Fruit fly (Drosophila melanogaster): ENCODE data around the gene CG12219.
A peak's percentile ranks its signal among the peaks of the same experiment; 100 is the strongest.

Gene CG12219

DNA sequence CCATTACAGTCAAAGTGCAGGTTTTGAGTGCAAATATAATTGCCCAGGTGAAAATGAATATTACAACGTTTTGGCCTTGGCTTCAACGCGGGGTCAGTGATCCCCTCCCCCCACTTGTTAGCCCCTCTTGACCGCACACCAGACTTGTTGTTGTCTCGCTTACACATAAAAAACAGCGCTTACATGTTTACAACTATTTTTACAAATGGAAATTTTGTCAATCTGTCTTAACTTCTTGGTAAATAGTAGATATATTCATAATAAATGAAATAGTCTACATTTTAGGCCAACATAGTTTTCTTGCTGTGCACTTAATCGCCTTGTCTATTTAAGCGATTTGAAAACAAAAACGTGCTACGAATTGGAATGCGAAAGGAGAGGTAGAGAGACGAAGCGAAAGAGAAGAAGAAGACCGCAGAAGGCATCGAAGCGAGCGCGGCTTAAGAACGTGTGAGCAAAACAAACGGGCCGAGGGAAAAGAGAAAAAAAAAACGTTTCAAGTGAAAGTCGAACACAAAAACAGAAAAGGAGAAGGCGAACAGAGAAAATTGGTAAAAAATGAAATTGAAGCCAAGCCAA, 39.0 kb upstream of the CG12219 start (continued):
- TF ChIP-seq Dbx (GFP tag; IDR thresholded peaks at IDR 0.05), result peak; percentile 55; the same call in 1 of the 3 replicates
- no peak for TF ChIP-seq CG7745 (tag; optimal IDR thresholded peaks at IDR 0.05)
- TF ChIP-seq cas (GFP tag; IDR thresholded peaks at IDR 0.05), result no peak
- peak; percentile 68 for TF ChIP-seq CG1603 (tag; optimal IDR thresholded peaks at IDR 0.05)
- peak; percentile 24 for TF ChIP-seq shn (GFP tag; optimal IDR thresholded peaks at IDR 0.05)
- peak; percentile 62; the same call in 1 of the 2 replicates for TF ChIP-seq ara (GFP tag; IDR thresholded peaks at IDR 0.05)
- TF ChIP-seq Jarid2 (GFP tag; optimal IDR thresholded peaks at IDR 0.05), result peak; percentile 8
- TF ChIP-seq eve (GFP tag; optimal IDR thresholded peaks at IDR 0.05), result no peak
- TF ChIP-seq CrebB (tag; optimal IDR thresholded peaks at IDR 0.05), result peak; percentile 42
- TF ChIP-seq zen2 (GFP tag; IDR thresholded peaks at IDR 0.05; ENCODE audit: partially characterized antibody), result no peak
- TF ChIP-seq HmgD (GFP tag; optimal IDR thresholded peaks at IDR 0.05), result no peak
- peak; percentile 54 for TF ChIP-seq D19A (tag; optimal IDR thresholded peaks at IDR 0.05)
- no peak for TF ChIP-seq CG4328 (GFP tag; optimal IDR thresholded peaks at IDR 0.05)
- no peak for TF ChIP-seq CG34224 (GFP tag; IDR thresholded peaks at IDR 0.05; ENCODE audit: partially characterized antibody)
- no peak for TF ChIP-seq slp2 (GFP tag; optimal IDR thresholded peaks at IDR 0.05)
- TF ChIP-seq sr (GFP tag; IDR thresholded peaks at IDR 0.05), result no peak
- no peak for TF ChIP-seq Myb (GFP tag; optimal IDR thresholded peaks at IDR 0.05)
- peak; percentile 18; the same call in 1 of the 2 replicates for TF ChIP-seq sim (GFP tag; IDR thresholded peaks at IDR 0.05)
- TF ChIP-seq sens-2 (GFP tag; IDR thresholded peaks at IDR 0.05), result peak; percentile 43; the same call in 1 of the 2 replicates
- peak; percentile 90 for TF ChIP-seq cwo (GFP tag; optimal IDR thresholded peaks at IDR 0.05)
- no peak for TF ChIP-seq wor (GFP tag; IDR thresholded peaks at IDR 0.05)
- TF ChIP-seq ham (GFP tag; IDR thresholded peaks at IDR 0.05), result peak; percentile 58; the same call in 1 of the 2 replicates
- peak; percentile 6 for TF ChIP-seq Bteb2 (GFP tag; optimal IDR thresholded peaks at IDR 0.05)
- no peak for TF ChIP-seq CG9437 (GFP tag; optimal IDR thresholded peaks at IDR 0.05)
- no peak for TF ChIP-seq insv (GFP tag; optimal IDR thresholded peaks at IDR 0.05)
- no peak for TF ChIP-seq CG16779 (GFP tag; IDR thresholded peaks at IDR 0.05)
- no peak for TF ChIP-seq CG30431 (GFP tag; optimal IDR thresholded peaks at IDR 0.05)
- no peak for TF ChIP-seq CG8281 (tag; optimal IDR thresholded peaks at IDR 0.05)
- no peak for TF ChIP-seq en (GFP tag; optimal IDR thresholded peaks at IDR 0.05)
- peak; percentile 16 for TF ChIP-seq NC2β (GFP tag; optimal IDR thresholded peaks at IDR 0.05)
- TF ChIP-seq CG8924 (tag; optimal IDR thresholded peaks at IDR 0.05), result peak; percentile 46
- TF ChIP-seq sqz (GFP tag; optimal IDR thresholded peaks at IDR 0.05), result no peak
- TF ChIP-seq Med (GFP tag), result peak; percentile 90
- TF ChIP-seq pb (GFP tag; optimal IDR thresholded peaks at IDR 0.05), result peak; percentile 28
- no peak for TF ChIP-seq pho (GFP tag; optimal IDR thresholded peaks at IDR 0.05)
- TF ChIP-seq CG1024 (GFP tag; IDR thresholded peaks at IDR 0.05), result 0 out of 2 replicates have a peak, but pooled peaks have one; percentile 11
- no peak for TF ChIP-seq CTCF (GFP tag; optimal IDR thresholded peaks at IDR 0.05)
- TF ChIP-seq CG4282 (GFP tag; optimal IDR thresholded peaks at IDR 0.05), result no peak
- peak; percentile 50 for TF ChIP-seq PHDP (tag; optimal IDR thresholded peaks at IDR 0.05)
- peak; percentile 23 for TF ChIP-seq CG12299 (tag; optimal IDR thresholded peaks at IDR 0.05)
- no peak for TF ChIP-seq Atf-2 (GFP tag; optimal IDR thresholded peaks at IDR 0.05)
- TF ChIP-seq Ravus (GFP tag; IDR thresholded peaks at IDR 0.05), result no peak; the same call in 1 of the 2 replicates
- TF ChIP-seq CG7271 (tag; optimal IDR thresholded peaks at IDR 0.05), result no peak
- TF ChIP-seq Ada2b (GFP tag; IDR thresholded peaks at IDR 0.05), result peak; percentile 56
- no peak for TF ChIP-seq hbn (GFP tag; IDR thresholded peaks at IDR 0.05; ENCODE audit: partially characterized antibody)
- peak; percentile 12 for TF ChIP-seq CG18764 (GFP tag; optimal IDR thresholded peaks at IDR 0.05)
- TF ChIP-seq CG11696 (GFP tag; IDR thresholded peaks at IDR 0.05), result 0 out of 2 replicates have a peak, but pooled peaks have one; percentile 29
- no peak for TF ChIP-seq lov (optimal IDR thresholded peaks at IDR 0.05)
- no peak for TF ChIP-seq lov (GFP tag; IDR thresholded peaks at IDR 0.05)
- TF ChIP-seq CG17802 (tag; optimal IDR thresholded peaks at IDR 0.05), result peak; percentile 38
- no peak for TF ChIP-seq Scr (GFP tag; IDR thresholded peaks at IDR 0.05; ENCODE audit: partially characterized antibody)
